Worm (Caenorhabditis elegans) whole organism, midembryonic: Measurements from ENCODE around the gene clec-28.

Experiments used
- T22C8.4 ChIP-seq: fragments of 200-800 bp; sonication (Bioruptor generic); IDR thresholded peaks from 2 replicates; pipeline ENCODE4 v1.3.6; 2022; ENCODE audit warnings: missing genetic modification characterization, missing compliant biosample characterization
- cog-1 ChIP-seq: sonication (generic microtip); optimal IDR thresholded peaks from 2 replicates; lab custom pipeline; 2016; ENCODE audit warnings: missing genetic modification characterization, missing compliant biosample characterization
- flt-1 ChIP-seq: fragments of 200-800 bp; sonication (Bioruptor generic); IDR thresholded peaks from 2 replicates; pipeline ENCODE4 v1.3.6; 2022; ENCODE audit warnings: missing genetic modification characterization, missing compliant biosample characterization
- klf-2 ChIP-seq: fragments of 200-800 bp; sonication (Bioruptor generic); conservative IDR thresholded peaks from 2 replicates; pipeline ENCODE4 v1.3.6; 2022; ENCODE audit warnings: missing genetic modification reagents, missing genetic modification characterization, missing compliant biosample characterization
- med-1 ChIP-seq: sonication (generic microtip); optimal IDR thresholded peaks from 2 replicates; lab custom pipeline; 2017; ENCODE audit warnings: missing genetic modification characterization, mild to moderate bottlenecking, missing compliant biosample characterization, antibody characterized with exemption, missing genetic modification reagents; ENCODE audit not compliant: insufficient read depth
- ref-1 ChIP-seq: fragments of 200-800 bp; sonication (Bioruptor generic); conservative IDR thresholded peaks from 2 replicates; pipeline ENCODE4 v1.3.6; 2022; ENCODE audit warnings: missing genetic modification reagents, missing genetic modification characterization, missing compliant biosample characterization
- tab-1 ChIP-seq: fragments of 200-800 bp; sonication (Bioruptor generic); IDR thresholded peaks from 2 replicates; pipeline ENCODE4 v1.3.6; 2022; ENCODE audit warnings: missing genetic modification characterization, missing compliant biosample characterization
- ztf-23 ChIP-seq: fragments of 200-800 bp; sonication (Bioruptor generic); IDR thresholded peaks from 2 replicates; pipeline ENCODE4 v1.3.6; 2022; ENCODE audit warnings: missing genetic modification reagents, missing genetic modification characterization, missing compliant biosample characterization
- ztf-29 ChIP-seq: fragments of 200-800 bp; sonication (Bioruptor generic); IDR thresholded peaks from 2 replicates; pipeline ENCODE4 v1.3.6; 2022; ENCODE audit warnings: missing genetic modification reagents, missing genetic modification characterization, missing compliant biosample characterization

The clec-28 gene

DNA sequence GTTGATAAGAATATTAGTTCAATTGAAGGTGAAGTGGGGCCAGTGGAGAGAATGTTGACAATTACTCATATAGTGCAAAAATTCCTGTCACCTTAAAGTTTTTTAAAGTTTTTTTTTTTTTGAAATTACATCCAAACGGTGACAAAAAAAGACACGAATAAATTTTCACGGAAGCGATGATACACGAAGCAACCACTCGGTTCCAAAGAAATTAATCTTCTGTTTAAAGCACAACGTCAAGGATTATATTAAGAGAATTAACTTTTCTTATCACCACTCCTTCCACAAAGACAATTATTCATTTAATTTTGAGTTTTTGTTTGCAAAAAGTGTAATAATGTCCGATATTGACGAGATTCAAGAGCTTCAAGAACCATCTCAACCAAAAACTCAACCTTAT lies at the start of gene clec-28:
Gene clec-28, plus strand, starts transcription at position 301 of the 400 bp plus-strand sequence.
- TF ChIP-seq ztf-29 (GFP tag; lab: Robert Waterston, UW) (no peak), med-1 (GFP tag; lab: Kevin White, UChicago) (no peak), flt-1 (no peak)

DNA sequence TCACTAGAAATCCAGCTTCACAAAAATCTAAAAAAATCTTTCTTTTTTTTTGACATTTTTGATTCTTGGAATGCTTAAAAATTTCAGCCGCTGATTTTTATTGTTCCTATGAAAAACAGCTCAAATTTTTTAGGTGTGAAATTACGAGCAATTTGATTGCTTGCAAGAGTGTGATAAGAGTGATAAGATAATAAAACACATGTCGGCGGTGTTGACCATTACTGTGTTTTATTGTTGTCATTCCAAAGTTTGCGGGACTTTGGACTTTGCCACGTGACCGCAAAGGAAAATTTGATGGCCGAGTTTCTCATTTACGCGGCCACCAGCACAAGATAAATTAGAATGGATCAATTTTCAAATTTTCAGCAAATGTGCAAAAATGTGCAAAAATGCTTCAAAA lies 48.8 kb upstream of the clec-28 start:
- TF ChIP-seq T22C8.4 (GFP tag; lab: Robert Waterston, UW) (no peak), flt-1 (no peak), cog-1 (no peak), ref-1 (GFP tag; lab: Robert Waterston, UW) (no peak), ztf-23 (no peak), klf-2 (GFP tag; lab: Robert Waterston, UW) (no peak), tab-1 (GFP tag; lab: Robert Waterston, UW) (no peak), med-1 (GFP tag; lab: Kevin White, UChicago) (no peak), ztf-29 (GFP tag; lab: Robert Waterston, UW) (no peak)

DNA sequence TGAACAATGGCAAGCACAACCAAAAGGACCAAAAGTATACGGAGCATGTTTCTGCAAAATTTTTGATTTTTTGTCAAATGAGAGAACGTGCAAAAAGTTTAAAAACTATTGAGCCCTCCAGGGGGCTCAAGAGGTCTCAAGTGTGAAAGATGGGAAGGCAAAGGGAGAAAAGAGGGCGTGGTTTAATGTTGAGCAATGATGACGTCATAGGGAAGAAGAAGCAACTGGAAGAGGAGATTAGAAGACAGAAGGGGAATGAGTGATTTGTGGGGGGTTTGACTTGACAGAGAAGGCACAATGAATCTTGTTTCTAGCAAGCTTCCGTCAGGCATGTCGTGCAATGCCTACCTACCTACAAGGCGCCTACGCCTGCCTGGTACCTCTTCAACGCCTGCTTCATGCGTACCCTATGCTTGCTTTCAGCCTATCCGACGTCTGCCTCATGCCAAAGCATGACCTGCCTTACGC lies 44.2 kb upstream of the clec-28 start, which contains the start of gene T20B3.14:
Gene T20B3.14, minus strand, starts transcription at position 51 of the 468 bp plus-strand sequence.
- TF ChIP-seq cog-1 (no peak), ref-1 (GFP tag; lab: Robert Waterston, UW) (no peak), med-1 (GFP tag; lab: Kevin White, UChicago) (no peak), tab-1 (GFP tag; lab: Robert Waterston, UW) (no peak), flt-1 (no peak), ztf-29 (GFP tag; lab: Robert Waterston, UW) (no peak), ztf-23 (no peak)

DNA sequence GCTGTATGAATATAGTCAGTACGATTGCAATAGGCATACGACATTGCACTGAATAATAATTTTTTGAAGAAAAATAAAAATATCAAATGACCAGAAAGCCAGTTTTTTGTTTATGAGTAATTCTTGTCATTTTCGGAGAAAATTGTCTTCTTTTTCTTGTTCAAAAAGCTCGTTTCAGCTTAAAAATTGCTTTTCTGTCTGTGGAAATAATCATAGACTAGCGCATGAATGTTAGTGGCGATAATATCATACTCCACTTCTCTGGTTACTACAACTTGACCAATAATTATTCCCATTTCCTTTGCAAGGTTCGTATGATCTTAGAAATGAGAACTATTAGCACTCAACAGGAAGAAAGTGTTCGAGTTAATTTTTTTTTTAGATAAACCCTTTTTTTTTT lies 38.0 kb upstream of the clec-28 start, which contains the start of gene srh-216:
Gene srh-216, minus strand, starts transcription at position 101 of the 400 bp plus-strand sequence.
- TF ChIP-seq tab-1 (GFP tag; lab: Robert Waterston, UW) (no peak), klf-2 (GFP tag; lab: Robert Waterston, UW) (no peak), flt-1 (no peak), med-1 (GFP tag; lab: Kevin White, UChicago) (no peak), ref-1 (GFP tag; lab: Robert Waterston, UW) (no peak), cog-1 (no peak), T22C8.4 (GFP tag; lab: Robert Waterston, UW) (no peak), ztf-23 (no peak), ztf-29 (GFP tag; lab: Robert Waterston, UW) (no peak)

DNA sequence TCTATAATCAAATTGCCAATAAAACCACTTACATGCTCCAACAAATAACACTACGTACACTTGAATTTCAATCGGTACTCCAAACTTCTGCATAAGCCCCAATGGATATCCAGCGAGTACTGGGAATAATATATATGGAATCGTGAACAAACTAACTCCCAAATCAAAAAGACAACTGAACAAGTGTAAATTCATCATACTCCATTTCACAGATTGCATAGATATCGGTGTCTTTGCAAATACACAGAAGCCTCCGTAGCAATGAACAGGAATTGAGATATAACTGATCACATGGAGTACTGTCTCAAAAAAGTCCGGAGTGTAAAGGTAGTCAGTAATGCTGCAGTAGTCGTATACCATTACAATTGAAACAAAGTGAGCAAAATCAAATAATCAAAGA lies 36.1 kb upstream of the clec-28 start, which contains the start of gene srh-214:
Gene srh-214, minus strand, starts transcription at position 360 of the 400 bp plus-strand sequence.
- TF ChIP-seq ref-1 (GFP tag; lab: Robert Waterston, UW) (no peak), cog-1 (no peak), ztf-23 (no peak), tab-1 (GFP tag; lab: Robert Waterston, UW) (no peak), T22C8.4 (GFP tag; lab: Robert Waterston, UW) (no peak), flt-1 (no peak), med-1 (GFP tag; lab: Kevin White, UChicago) (no peak), ztf-29 (GFP tag; lab: Robert Waterston, UW) (no peak)

DNA sequence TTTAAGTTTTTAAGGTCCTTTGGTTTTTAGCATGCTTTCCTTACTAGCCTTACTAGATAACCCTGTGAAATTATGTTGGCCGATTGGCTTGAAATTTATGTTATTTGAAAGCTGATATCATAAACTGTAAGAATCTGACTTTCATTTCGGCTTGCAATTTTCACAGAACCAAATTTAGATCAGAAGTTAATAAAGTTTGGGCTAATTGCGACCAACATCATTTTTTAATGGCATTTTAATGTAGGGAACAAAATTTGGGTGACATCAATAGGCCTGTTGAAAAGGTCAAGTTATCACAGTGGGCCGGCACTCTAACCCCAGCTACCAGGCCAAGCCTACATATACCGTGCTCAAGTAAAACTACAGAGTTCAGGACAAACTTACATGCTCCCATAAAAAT lies 34.2 kb upstream of the clec-28 start:
- TF ChIP-seq cog-1 (no peak), flt-1 (no peak), ztf-23 (no peak), T22C8.4 (GFP tag; lab: Robert Waterston, UW) (no peak), tab-1 (GFP tag; lab: Robert Waterston, UW) (no peak), ztf-29 (GFP tag; lab: Robert Waterston, UW) (no peak), klf-2 (GFP tag; lab: Robert Waterston, UW) (no peak), med-1 (GFP tag; lab: Kevin White, UChicago) (no peak), ref-1 (GFP tag; lab: Robert Waterston, UW) (no peak)

DNA sequence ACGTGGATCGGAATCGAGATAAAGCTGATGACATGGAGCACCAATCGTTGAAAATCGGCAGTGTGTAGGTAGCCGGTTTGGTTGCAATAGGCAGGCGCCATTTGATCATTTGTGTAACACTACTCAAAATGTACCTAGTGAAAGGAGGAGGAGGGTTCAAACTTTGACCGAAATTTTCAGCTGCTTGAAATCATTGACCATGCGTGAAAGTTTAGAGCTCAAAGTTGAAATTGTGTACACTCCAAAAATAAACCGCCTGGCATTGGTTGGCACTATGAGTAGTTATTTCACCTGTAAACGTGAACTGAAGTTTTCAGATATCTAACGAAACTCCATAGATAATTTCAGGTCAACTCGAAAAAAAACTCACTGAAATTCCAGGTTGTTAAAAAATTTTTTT lies 33.6 kb upstream of the clec-28 start, which contains the start of gene srh-215:
Gene srh-215, minus strand, starts transcription at position 101 of the 400 bp plus-strand sequence.
- TF ChIP-seq cog-1 (no peak), ref-1 (GFP tag; lab: Robert Waterston, UW) (no peak), tab-1 (GFP tag; lab: Robert Waterston, UW) (no peak), flt-1 (no peak), ztf-23 (no peak), T22C8.4 (GFP tag; lab: Robert Waterston, UW) (no peak), ztf-29 (GFP tag; lab: Robert Waterston, UW) (no peak), klf-2 (GFP tag; lab: Robert Waterston, UW) (no peak), med-1 (GFP tag; lab: Kevin White, UChicago) (no peak)

DNA sequence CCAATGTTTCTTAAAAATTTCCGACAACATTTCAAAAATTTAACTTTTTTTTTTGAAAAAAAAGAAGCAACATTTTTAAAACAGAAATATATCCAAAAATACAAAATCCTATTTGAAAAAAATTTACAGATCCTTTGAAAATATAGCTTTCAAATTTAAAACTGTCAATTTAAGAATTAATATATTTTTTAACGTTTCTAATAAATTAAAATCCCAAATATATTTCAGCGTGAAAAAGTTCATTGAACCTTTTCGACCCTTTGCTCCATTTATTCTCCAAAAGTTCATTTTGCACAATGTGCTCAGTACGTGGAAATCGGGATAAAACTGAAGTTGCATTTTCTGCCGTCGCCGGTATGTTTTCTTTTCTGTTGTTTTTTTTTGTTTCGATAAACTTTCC lies 32.6 kb upstream of the clec-28 start, which contains the start of gene phy-3:
Gene phy-3, plus strand, starts transcription at position 301 of the 400 bp plus-strand sequence.
- TF ChIP-seq cog-1 (no peak), ztf-29 (GFP tag; lab: Robert Waterston, UW) (no peak), ref-1 (GFP tag; lab: Robert Waterston, UW) (no peak), flt-1 (no peak), ztf-23 (no peak), tab-1 (GFP tag; lab: Robert Waterston, UW) (no peak), T22C8.4 (GFP tag; lab: Robert Waterston, UW) (no peak), klf-2 (GFP tag; lab: Robert Waterston, UW) (no peak), med-1 (GFP tag; lab: Kevin White, UChicago) (no peak)

DNA sequence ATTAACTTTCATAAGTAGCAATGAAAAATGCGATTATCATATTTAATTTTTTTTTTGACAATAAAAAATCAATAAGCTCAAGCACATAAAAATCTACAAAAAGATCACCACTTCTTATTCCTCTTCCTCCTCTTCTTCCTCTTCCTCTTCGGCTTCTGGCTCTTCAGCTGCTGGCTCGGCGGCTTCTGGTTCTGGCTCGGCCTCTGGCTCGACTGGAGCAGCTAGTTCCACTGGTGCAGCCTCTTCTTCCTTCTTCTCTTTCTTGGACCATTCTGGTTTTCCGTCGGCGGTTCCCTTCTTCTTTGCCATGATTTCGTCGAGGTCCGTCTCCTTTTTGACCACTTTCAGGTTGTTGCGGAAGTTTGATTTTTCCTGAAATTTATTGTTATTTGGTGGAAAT lies 31.8 kb upstream of the clec-28 start:
- TF ChIP-seq T22C8.4 (GFP tag; lab: Robert Waterston, UW) (no peak), med-1 (GFP tag; lab: Kevin White, UChicago) (no peak), ztf-29 (GFP tag; lab: Robert Waterston, UW) (no peak), cog-1 (no peak), ztf-23 (no peak), flt-1 (no peak), klf-2 (GFP tag; lab: Robert Waterston, UW) (no peak), ref-1 (GFP tag; lab: Robert Waterston, UW) (no peak), tab-1 (GFP tag; lab: Robert Waterston, UW) (no peak)
